Fruit fly (Drosophila melanogaster) whole organism, prepupa: ENCODE data around the gene CG32425.

ENCODE experiments used
- CG3919 ChIP-seq: fragments of 200-800 bp; sonication (Bioruptor generic); optimal IDR thresholded peaks from 3 replicates; lab custom pipeline; 2016; ENCODE audit warnings: missing biosample characterization, missing genetic modification characterization
- CG9139 ChIP-seq: fragments of 200-800 bp; sonication (Bioruptor generic); optimal IDR thresholded peaks from 3 replicates; lab custom pipeline; 2017; ENCODE audit warnings: missing biosample characterization, mild to moderate bottlenecking, missing genetic modification characterization
- Hr39 ChIP-seq: fragments of 200-800 bp; sonication (Bioruptor generic); optimal IDR thresholded peaks from 2 replicates; lab custom pipeline; 2016; ENCODE audit warnings: missing biosample characterization, missing genetic modification characterization
- Sox14 ChIP-seq: fragments of 200-800 bp; sonication (Bioruptor generic); optimal IDR thresholded peaks from 3 replicates; lab custom pipeline; 2016; ENCODE audit warnings: missing biosample characterization, missing genetic modification characterization
- dsx ChIP-seq: fragments of 200-800 bp; optimal IDR thresholded peaks from 3 replicates; lab custom pipeline; 2019; ENCODE audit warnings: missing biosample characterization, mild to moderate bottlenecking, missing genetic modification characterization, moderate library complexity; ENCODE audit not compliant: poor library complexity, severe bottlenecking
- spab ChIP-seq: fragments of 200-800 bp; sonication (Bioruptor generic); optimal IDR thresholded peaks from 2 replicates; lab custom pipeline; 2017; ENCODE audit warnings: missing biosample characterization, mild to moderate bottlenecking, missing genetic modification characterization, missing genetic modification reagents

- TF ChIP-seq spab (GFP tag; lab: Kevin White, UChicago) = no peak
- no peak for TF ChIP-seq CG9139 (GFP tag; lab: Kevin White, UChicago)
- TF ChIP-seq CG3919 (GFP tag; lab: Kevin White, UChicago) = no peak
- no peak for TF ChIP-seq dsx (GFP tag; lab: Kevin White, UChicago)
- TF ChIP-seq Sox14 (GFP tag; lab: Kevin White, UChicago) = no peak
- no peak for TF ChIP-seq Hr39
These were observed 1.1 kb downstream of the CG32425 start for dm6 chr3L:20498204-20498603.
